Worm (Caenorhabditis elegans) whole organism, early embryonic: Measurements from ENCODE around the gene srab-6.

ENCODE experiments used
- B0310.2 ChIP-seq: sonication (generic microtip); optimal IDR thresholded peaks from 2 replicates; lab custom pipeline; 2016; ENCODE audit warnings: mild to moderate bottlenecking, missing genetic modification characterization, missing compliant biosample characterization
- aly-1 ChIP-seq: sonication (generic microtip); optimal IDR thresholded peaks from 2 replicates; lab custom pipeline; 2016; ENCODE audit warnings: missing genetic modification characterization, missing compliant biosample characterization
- ama-1 ChIP-seq: fragments of 150-350 bp; optimal IDR thresholded peaks from 2 replicates; lab custom pipeline; 2014
- ceh-13 ChIP-seq: fragments of 200-800 bp; sonication (Bioruptor generic); optimal IDR thresholded peaks from 2 replicates; lab custom pipeline; 2018; ENCODE audit warnings: mild to moderate bottlenecking, missing genetic modification characterization, missing compliant biosample characterization
- ceh-36 ChIP-seq: sonication (generic microtip); optimal IDR thresholded peaks from 2 replicates; lab custom pipeline; 2016; ENCODE audit warnings: missing genetic modification characterization, inconsistent platforms, missing compliant biosample characterization
- ets-7 ChIP-seq: sonication (generic microtip); optimal IDR thresholded peaks from 2 replicates; lab custom pipeline; 2016; ENCODE audit warnings: missing genotype, missing genetic modification characterization, missing compliant biosample characterization
- flt-1 ChIP-seq: fragments of 200-800 bp; sonication (Bioruptor generic); IDR thresholded peaks from 2 replicates; pipeline ENCODE4 v1.3.6; 2022; ENCODE audit warnings: missing genetic modification characterization, missing compliant biosample characterization
- hmg-4 ChIP-seq: fragments of 200-800 bp; sonication (Bioruptor generic); optimal IDR thresholded peaks from 2 replicates; lab custom pipeline; 2018; ENCODE audit warnings: mild to moderate bottlenecking, missing genetic modification characterization, missing compliant biosample characterization
- scrt-1 ChIP-seq: fragments of 200-800 bp; sonication (Bioruptor generic); IDR thresholded peaks from 2 replicates; pipeline ENCODE4 v1.3.6; 2022; ENCODE audit warnings: missing genetic modification characterization, missing compliant biosample characterization
- sea-1 ChIP-seq: fragments of 200-800 bp; sonication (Bioruptor generic); conservative IDR thresholded peaks from 2 replicates; pipeline ENCODE4 v1.3.6; 2022; ENCODE audit warnings: missing genetic modification characterization, missing compliant biosample characterization
- tbx-11 ChIP-seq: fragments of 200-800 bp; sonication (Bioruptor generic); IDR thresholded peaks from 2 replicates; pipeline ENCODE4 v1.3.6; 2022; ENCODE audit warnings: missing genetic modification characterization, missing compliant biosample characterization
- tra-4 ChIP-seq: sonication (generic microtip); optimal IDR thresholded peaks from 2 replicates; lab custom pipeline; 2017; ENCODE audit warnings: missing genetic modification characterization, missing compliant biosample characterization

DNA sequence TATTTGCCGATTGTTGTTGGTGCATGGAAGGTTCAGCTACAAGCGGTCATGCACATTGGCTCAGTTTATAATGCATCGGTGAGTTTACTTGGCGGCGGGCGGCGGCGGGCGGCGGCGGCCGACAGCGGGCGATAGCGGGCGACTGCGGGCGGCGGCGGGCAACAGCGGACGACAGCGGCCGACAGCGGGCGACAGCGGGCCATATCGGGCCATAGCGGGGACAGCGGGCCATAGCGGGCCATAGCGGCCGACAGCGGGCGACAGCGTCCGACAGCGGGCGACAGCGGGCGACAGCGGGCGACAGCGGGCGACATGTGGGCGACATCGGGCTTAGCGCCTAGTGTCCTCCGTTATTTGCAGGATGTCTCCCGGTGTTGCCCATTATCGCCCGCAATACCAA lies 19.6 kb downstream of the srab-6 start:
- TF ChIP-seq ama-1 (lab: Kevin White, UChicago) = no peak
- no peak for TF ChIP-seq tbx-11 (GFP tag; lab: Robert Waterston, UW)
- TF ChIP-seq tra-4 (tag; lab: Kevin White, UChicago) = no peak
- no peak for TF ChIP-seq ceh-13 (GFP tag; lab: Kevin White, UChicago)
- no peak for TF ChIP-seq B0310.2 (tag; lab: Kevin White, UChicago)
- TF ChIP-seq hmg-4 = no peak
- TF ChIP-seq ceh-36 (tag; lab: Kevin White, UChicago) = no peak
- no peak for TF ChIP-seq flt-1 (GFP tag; lab: Robert Waterston, UW)
- no peak for TF ChIP-seq ets-7 (tag; lab: Kevin White, UChicago)
- TF ChIP-seq sea-1 (GFP tag; lab: Robert Waterston, UW) = no peak
- no peak for TF ChIP-seq aly-1 (tag; lab: Kevin White, UChicago)
- TF ChIP-seq scrt-1 (GFP tag; lab: Robert Waterston, UW) = no peak
